Fruit fly (Drosophila melanogaster): ENCODE data around the gene Tk.

DNA sequence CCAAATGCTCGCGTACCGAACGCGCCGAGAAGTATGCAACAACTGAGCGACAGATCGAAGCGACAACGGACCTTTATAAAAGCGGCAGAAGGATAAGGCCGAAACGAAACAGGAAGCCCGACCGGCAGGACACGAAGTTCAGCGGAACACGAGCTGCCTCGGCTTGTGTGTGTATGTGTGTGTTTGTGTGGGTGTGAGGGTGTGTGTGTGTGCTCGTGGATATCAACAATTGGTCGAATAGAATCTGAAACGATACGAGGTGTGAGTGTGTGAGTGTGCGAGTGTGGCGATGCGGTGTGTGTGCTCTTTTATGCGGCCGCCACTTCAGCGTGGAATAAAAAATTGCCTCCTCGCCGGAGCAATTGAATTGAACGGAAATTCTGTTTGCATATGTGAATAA lies at the start of gene Tk:
- TF ChIP-seq CG17385 (GFP tag; optimal IDR thresholded peaks at IDR 0.05) (no peak), HHEX (GFP tag; optimal IDR thresholded peaks at IDR 0.05) (no peak)
